Fruit fly (Drosophila melanogaster) whole organism, adult: ENCODE data around the gene CG13003.

Experiments used
- CG33017 ChIP-seq: fragments of 200-800 bp; sonication (Bioruptor generic); optimal IDR thresholded peaks from 2 replicates; lab custom pipeline; 2018; ENCODE audit warnings: missing biosample characterization, mild to moderate bottlenecking, missing genetic modification characterization, moderate library complexity
- CG5204 ChIP-seq: fragments of 200-800 bp; sonication (Bioruptor generic); optimal IDR thresholded peaks from 2 replicates; lab custom pipeline; 2016; ENCODE audit warnings: missing biosample characterization, missing genetic modification characterization
- CG7101 ChIP-seq: fragments of 200-800 bp; sonication (Bioruptor generic); optimal IDR thresholded peaks from 2 replicates; lab custom pipeline; 2018; ENCODE audit warnings: missing biosample characterization, mild to moderate bottlenecking, missing genetic modification characterization, moderate library complexity
- Crg-1 ChIP-seq: fragments of 200-800 bp; sonication (Bioruptor generic); optimal IDR thresholded peaks from 2 replicates; lab custom pipeline; 2016; ENCODE audit warnings: missing biosample characterization, missing genetic modification characterization
- Hr96 ChIP-seq: fragments of 200-800 bp; sonication (Bioruptor generic); optimal IDR thresholded peaks from 2 replicates; lab custom pipeline; 2016; ENCODE audit warnings: missing biosample characterization, missing genetic modification characterization
- cic ChIP-seq: fragments of 200-800 bp; sonication (Bioruptor generic); optimal IDR thresholded peaks from 2 replicates; lab custom pipeline; 2017; ENCODE audit warnings: missing biosample characterization, mild to moderate bottlenecking, missing genetic modification characterization, moderate library complexity
- cnc ChIP-seq, 2 experiments: fragments of >200 bp; optimal IDR thresholded peaks; 2 replicates each; lab custom pipeline; 2017
- kay ChIP-seq: fragments of 200-800 bp; sonication (Bioruptor generic); peaks from one replicate; lab custom pipeline; 2016; ENCODE audit warnings: missing biosample characterization, missing genetic modification characterization, borderline replicate concordance
- tj ChIP-seq: fragments of 200-800 bp; sonication (Bioruptor generic); optimal IDR thresholded peaks from 3 replicates; lab custom pipeline; 2017; ENCODE audit warnings: missing biosample characterization, mild to moderate bottlenecking, missing genetic modification characterization, moderate library complexity

- TF ChIP-seq cic (no peak), kay (GFP tag; lab: Kevin White, UChicago) (no peak), Crg-1 (GFP tag; lab: Kevin White, UChicago) (no peak), CG5204 (GFP tag; lab: Kevin White, UChicago) (no peak), CG7101 (tag; lab: Kevin White, UChicago) (no peak), CG33017 (tag; lab: Kevin White, UChicago) (no peak), tj (GFP tag; lab: Kevin White, UChicago) (no peak), Hr96 (GFP tag; lab: Kevin White, UChicago) (no peak), cnc (optimal IDR thresholded peaks at IDR 0.05; lab: Kevin White, UChicago) (no peak)
Measured at dm6 chrX:16808654-16809053, 67.7 kb downstream of the CG13003 start.
